Fruit fly (Drosophila melanogaster) S2 (cell line): ENCODE data around the gene Cat.

Experiments
- CG8478 ChIP-seq: fragments of >200 bp; optimal IDR thresholded peaks from 2 replicates; lab custom pipeline; 2018
- CTCF ChIP-seq, 2 experiments: fragments of >200 bp; optimal IDR thresholded peaks; 2 replicates each; lab custom pipeline; 2018

DNA sequence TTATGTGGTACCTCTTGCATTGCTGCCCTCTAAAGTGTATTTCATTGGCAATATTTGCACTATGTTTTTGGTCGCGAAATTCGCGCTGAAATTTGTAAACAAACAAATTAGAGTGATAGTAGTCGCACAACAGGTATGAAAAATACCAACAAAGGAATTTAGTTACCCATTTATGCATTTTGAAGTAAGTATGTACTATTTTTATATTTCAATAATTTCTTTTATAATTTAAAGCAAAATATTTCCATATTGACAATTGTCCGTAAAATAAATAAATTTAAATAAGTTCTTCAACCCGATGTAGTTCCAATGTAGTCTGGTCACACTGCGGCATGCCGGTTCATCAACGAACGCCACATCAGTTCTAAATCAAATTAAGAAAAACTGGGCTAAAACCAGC, 50.0 kb downstream of the Cat start, which contains the start of the genes Rad9 and Uggt:
- TF ChIP-seq CTCF (optimal IDR thresholded peaks at IDR 0.05; lab: Kevin White, UChicago) (no peak), CG8478 (no peak)
